Fruit fly (Drosophila melanogaster): ENCODE results near the gene Obp93a.

DNA sequence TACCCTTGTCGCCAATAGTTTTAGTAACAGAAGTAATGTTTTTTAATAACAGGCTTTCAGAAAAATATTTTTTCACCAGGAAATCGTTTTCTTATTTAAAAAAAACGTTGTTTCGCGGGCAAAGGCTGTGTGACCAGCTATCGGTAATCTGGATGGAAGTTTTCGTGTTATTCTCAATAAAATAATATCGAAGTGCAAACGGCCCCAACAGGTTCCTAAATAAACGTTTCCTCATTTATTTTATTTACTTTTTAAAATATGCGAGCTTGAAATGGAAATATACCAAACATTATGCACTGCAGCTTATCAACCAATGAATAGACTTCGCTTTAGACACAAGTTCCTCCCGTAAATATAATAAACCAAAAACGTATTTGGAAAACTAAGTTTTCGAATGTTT is 533 bp upstream of the Obp93a start, which contains the start of gene Ice2:
- TF ChIP-seq Myc (optimal IDR thresholded peaks at IDR 0.05): no peak
- TF ChIP-seq Sin3A (optimal IDR thresholded peaks at IDR 0.05): no peak
- TF ChIP-seq ttk (optimal IDR thresholded peaks at IDR 0.05): no peak
